Worm (Caenorhabditis elegans) whole organism, mixed stage, embryonic: ENCODE data around the gene ZC196.9.

Experiments used
- M03D4.4 ChIP-seq: sonication (generic microtip); optimal IDR thresholded peaks from 2 replicates; lab custom pipeline; 2017; ENCODE audit warnings: mild to moderate bottlenecking, missing genetic modification characterization, missing compliant biosample characterization
- blmp-1 ChIP-seq: fragments of 150-350 bp; optimal IDR thresholded peaks from 2 replicates; lab custom pipeline; 2014; ENCODE audit warnings: missing biosample characterization, missing genetic modification characterization
- ceh-39 ChIP-seq: fragments of 150-350 bp; optimal IDR thresholded peaks from 2 replicates; lab custom pipeline; 2014; ENCODE audit warnings: missing biosample characterization, missing genetic modification characterization
- ceh-43 ChIP-seq: fragments of 200-800 bp; sonication (Bioruptor generic); optimal IDR thresholded peaks from 2 replicates; lab custom pipeline; 2018; ENCODE audit warnings: mild to moderate bottlenecking, missing genetic modification characterization, moderate library complexity, missing compliant biosample characterization
- ces-1 ChIP-seq: fragments of 150-350 bp; optimal IDR thresholded peaks from 2 replicates; lab custom pipeline; 2014; ENCODE audit warnings: missing biosample characterization, missing genetic modification reagents, missing genetic modification characterization
- cnd-1 ChIP-seq: fragments of 200-800 bp; sonication (Bioruptor generic); optimal IDR thresholded peaks from 2 replicates; lab custom pipeline; 2018; ENCODE audit warnings: mild to moderate bottlenecking, missing genetic modification characterization, missing compliant biosample characterization
- drap-1 ChIP-seq: fragments of 200-800 bp; sonication (Bioruptor generic); optimal IDR thresholded peaks from 3 replicates; lab custom pipeline; 2018; ENCODE audit warnings: mild to moderate bottlenecking, missing genetic modification characterization, missing compliant biosample characterization
- elt-1 ChIP-seq: sonication (generic microtip); optimal IDR thresholded peaks from 2 replicates; lab custom pipeline; 2017; ENCODE audit warnings: missing genetic modification characterization, mild to moderate bottlenecking, missing compliant biosample characterization, antibody characterized with exemption, moderate library complexity, borderline replicate concordance; ENCODE audit not compliant: insufficient read depth
- elt-3 ChIP-seq: fragments of 150-350 bp; optimal IDR thresholded peaks from 2 replicates; lab custom pipeline; 2014; ENCODE audit warnings: missing biosample characterization, missing genetic modification characterization
- flh-1 ChIP-seq: fragments of 200-800 bp; sonication (Bioruptor generic); optimal IDR thresholded peaks from 2 replicates; lab custom pipeline; 2018; ENCODE audit warnings: mild to moderate bottlenecking, missing genetic modification characterization, moderate library complexity, missing compliant biosample characterization
- ham-2 ChIP-seq: fragments of 200-800 bp; sonication (Bioruptor generic); optimal IDR thresholded peaks from 2 replicates; lab custom pipeline; 2018; ENCODE audit warnings: mild to moderate bottlenecking, missing genetic modification characterization, missing compliant biosample characterization
- hlh-1 ChIP-seq: fragments of 150-350 bp; optimal IDR thresholded peaks from 2 replicates; lab custom pipeline; 2014; ENCODE audit warnings: missing biosample characterization, missing genetic modification reagents, missing genetic modification characterization
- lin-13 ChIP-seq: fragments of 150-350 bp; optimal IDR thresholded peaks from 2 replicates; lab custom pipeline; 2014; ENCODE audit warnings: missing biosample characterization, missing genetic modification characterization
- lin-32 ChIP-seq: fragments of 200-800 bp; sonication (Bioruptor generic); optimal IDR thresholded peaks from 2 replicates; lab custom pipeline; 2018; ENCODE audit warnings: mild to moderate bottlenecking, missing genetic modification characterization, missing compliant biosample characterization
- lsy-2 ChIP-seq: fragments of 150-350 bp; optimal IDR thresholded peaks from 2 replicates; lab custom pipeline; 2014; ENCODE audit warnings: missing biosample characterization, missing genetic modification characterization
- mab-5 ChIP-seq: fragments of 150-350 bp; optimal IDR thresholded peaks from 2 replicates; lab custom pipeline; 2014; ENCODE audit warnings: missing biosample characterization, missing genetic modification characterization
- mep-1 ChIP-seq: fragments of 150-350 bp; optimal IDR thresholded peaks from 2 replicates; lab custom pipeline; 2017; ENCODE audit warnings: missing biosample characterization, missing genetic modification reagents, missing genetic modification characterization, inconsistent platforms
- mls-2 ChIP-seq: sonication (generic microtip); optimal IDR thresholded peaks from 2 replicates; lab custom pipeline; 2016; ENCODE audit warnings: mild to moderate bottlenecking, missing genetic modification characterization, moderate library complexity, missing compliant biosample characterization
- nhr-12 ChIP-seq: fragments of 150-350 bp; optimal IDR thresholded peaks from 2 replicates; lab custom pipeline; 2014; ENCODE audit warnings: missing biosample characterization, missing genetic modification characterization
- nhr-2 ChIP-seq: fragments of 150-350 bp; optimal IDR thresholded peaks from 2 replicates; lab custom pipeline; 2014; ENCODE audit warnings: missing biosample characterization, missing genetic modification characterization
- nhr-237 ChIP-seq: fragments of 150-350 bp; optimal IDR thresholded peaks from 2 replicates; lab custom pipeline; 2014; ENCODE audit warnings: missing biosample characterization, missing genetic modification characterization
- nhr-28 ChIP-seq: fragments of 150-350 bp; optimal IDR thresholded peaks from 2 replicates; lab custom pipeline; 2014; ENCODE audit warnings: missing biosample characterization, missing genetic modification characterization
- nhr-76 ChIP-seq: sonication (generic microtip); optimal IDR thresholded peaks from 2 replicates; lab custom pipeline; 2017; ENCODE audit warnings: missing biosample characterization, missing genetic modification characterization
- pha-4 ChIP-seq: fragments of 150-350 bp; optimal IDR thresholded peaks from 2 replicates; lab custom pipeline; 2018; ENCODE audit warnings: missing biosample characterization, missing genetic modification reagents, missing genetic modification characterization
- sem-2 ChIP-seq: fragments of 200-800 bp; sonication (Bioruptor generic); optimal IDR thresholded peaks from 2 replicates; lab custom pipeline; 2018; ENCODE audit warnings: mild to moderate bottlenecking, missing genetic modification characterization, missing compliant biosample characterization
- snpc-4 ChIP-seq: fragments of 150-350 bp; optimal IDR thresholded peaks from 2 replicates; lab custom pipeline; 2014; ENCODE audit warnings: missing biosample characterization, missing genetic modification characterization
- unc-120 ChIP-seq: sonication (generic microtip); optimal IDR thresholded peaks from 2 replicates; lab custom pipeline; 2017; ENCODE audit warnings: missing genetic modification characterization, missing compliant biosample characterization; ENCODE audit not compliant: poor library complexity, severe bottlenecking
- unc-39 ChIP-seq: fragments of 150-350 bp; optimal IDR thresholded peaks from 2 replicates; lab custom pipeline; 2014; ENCODE audit warnings: missing biosample characterization, missing genetic modification characterization
- unc-62 ChIP-seq: fragments of 150-350 bp; optimal IDR thresholded peaks from 2 replicates; lab custom pipeline; 2014; ENCODE audit warnings: missing biosample characterization, missing genetic modification reagents, missing genetic modification characterization
- zip-8 ChIP-seq: fragments of 150-350 bp; optimal IDR thresholded peaks from 2 replicates; lab custom pipeline; 2014; ENCODE audit warnings: missing biosample characterization, missing genetic modification characterization
- ztf-11 ChIP-seq: fragments of 150-350 bp; optimal IDR thresholded peaks from 2 replicates; lab custom pipeline; 2014; ENCODE audit warnings: missing biosample characterization, missing genetic modification characterization

ZC196.9 gene

DNA sequence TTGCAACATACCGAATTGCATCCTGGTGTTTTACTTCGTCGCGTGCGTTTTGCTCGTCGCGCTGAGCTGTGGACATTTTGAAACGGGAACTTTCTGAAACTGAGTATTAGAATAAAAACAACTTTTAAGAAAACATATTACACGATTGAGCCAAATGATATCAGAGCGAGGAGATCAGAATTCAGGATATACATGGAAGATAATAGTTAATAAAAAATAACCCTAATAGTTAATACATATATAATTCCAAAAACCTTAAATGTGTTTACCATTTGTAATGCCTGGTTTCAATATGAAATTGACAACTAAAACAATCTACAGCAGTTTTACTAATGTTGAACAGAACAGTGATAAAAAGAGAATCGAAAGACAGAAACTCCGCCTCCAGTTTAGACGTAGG, 35.9 kb upstream of the ZC196.9 start, which contains the start of gene B0507.8:
B0507.8 (minus strand) TSS at position 101 of the 400 bp plus-strand sequence.
- TF ChIP-seq unc-62 (GFP tag; lab: Kevin White, UChicago) (no peak), snpc-4 (tag; lab: Kevin White, UChicago) (no peak), drap-1 (GFP tag; lab: Kevin White, UChicago) (no peak), ceh-43 (GFP tag; lab: Kevin White, UChicago) (no peak), ztf-11 (tag; lab: Kevin White, UChicago) (no peak), lin-32 (no peak), nhr-2 (tag; lab: Kevin White, UChicago) (no peak)

- TF ChIP-seq ceh-43 (GFP tag; lab: Kevin White, UChicago) (no peak), unc-62 (GFP tag; lab: Kevin White, UChicago) (no peak), snpc-4 (tag; lab: Kevin White, UChicago) (no peak), ces-1 (GFP tag; lab: Kevin White, UChicago) (no peak), mab-5 (tag; lab: Kevin White, UChicago) (no peak), flh-1 (GFP tag; lab: Kevin White, UChicago) (no peak), elt-1 (tag; lab: Kevin White, UChicago) (no peak), pha-4 (no peak), lin-13 (tag; lab: Kevin White, UChicago) (no peak), unc-39 (no peak), zip-8 (no peak), mep-1 (tag; lab: Kevin White, UChicago) (no peak), ham-2 (GFP tag; lab: Kevin White, UChicago) (no peak), hlh-1 (tag; lab: Kevin White, UChicago) (no peak), blmp-1 (tag; lab: Kevin White, UChicago) (no peak), nhr-2 (tag; lab: Kevin White, UChicago) (no peak), M03D4.4 (tag; lab: Kevin White, UChicago) (no peak), cnd-1 (tag; lab: Kevin White, UChicago) (no peak)
Measured at ce11 chrV:8760416-8760815, 33.4 kb upstream of the ZC196.9 start, which contains the start of gene ddn-1. Gene ddn-1, minus strand, starts transcription at chrV:8760516.

- TF ChIP-seq blmp-1 (tag; lab: Kevin White, UChicago) (no peak), ceh-43 (GFP tag; lab: Kevin White, UChicago) (no peak)
Measured at ce11 chrV:8758618-8759017, 31.6 kb upstream of the ZC196.9 start, which contains the start of gene B0507.7. Gene B0507.7, minus strand, starts transcription at chrV:8758718.

DNA sequence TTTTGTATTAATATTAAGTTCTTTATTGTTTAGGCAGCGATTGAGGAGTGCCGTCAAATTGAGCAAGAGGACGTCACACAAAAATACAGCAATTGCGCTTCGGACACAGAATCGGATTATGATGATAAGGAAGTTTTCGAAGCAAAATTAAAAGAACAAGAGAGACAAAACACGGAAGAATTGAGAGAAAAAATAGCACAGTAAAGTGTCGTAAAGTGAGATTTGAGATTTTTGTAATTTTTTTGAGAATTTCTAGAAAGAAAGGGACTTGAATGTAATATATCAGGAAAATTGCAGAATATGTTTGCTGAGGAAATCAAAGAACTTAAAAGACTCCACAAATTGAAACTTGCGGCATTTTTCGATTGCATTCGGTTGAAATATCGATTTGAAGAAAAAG, 27.7 kb upstream of the ZC196.9 start, which contains the start of gene B0507.4:
B0507.4 (plus strand) TSS at position 301 of the 400 bp plus-strand sequence.
- TF ChIP-seq unc-62 (GFP tag; lab: Kevin White, UChicago) (no peak), ztf-11 (tag; lab: Kevin White, UChicago) (no peak), unc-120 (no peak), nhr-28 (no peak)
- TF ChIP-seq, all 35 proteins: peak for 0

ce11 chrV:8753395-8753794, 26.4 kb upstream of the ZC196.9 start, which contains the start of gene B0507.5:
Gene B0507.5, plus strand, starts transcription at chrV:8753695.
- TF ChIP-seq ham-2 (GFP tag; lab: Kevin White, UChicago) (no peak), nhr-76 (tag; lab: Kevin White, UChicago) (no peak), ceh-43 (GFP tag; lab: Kevin White, UChicago) (no peak), flh-1 (GFP tag; lab: Kevin White, UChicago) (no peak), mls-2 (tag; lab: Kevin White, UChicago) (no peak), lsy-2 (tag; lab: Kevin White, UChicago) (no peak), nhr-2 (tag; lab: Kevin White, UChicago) (no peak), drap-1 (GFP tag; lab: Kevin White, UChicago) (no peak), nhr-12 (tag; lab: Kevin White, UChicago) (no peak), elt-3 (tag; lab: Kevin White, UChicago) (no peak), sem-2 (GFP tag; lab: Kevin White, UChicago) (no peak), nhr-237 (no peak), ceh-39 (tag; lab: Kevin White, UChicago) (no peak), elt-1 (tag; lab: Kevin White, UChicago) (no peak), lin-32 (no peak)
